Worm (Caenorhabditis elegans): ENCODE results near the gene oig-5.

The oig-5 gene

DNA sequence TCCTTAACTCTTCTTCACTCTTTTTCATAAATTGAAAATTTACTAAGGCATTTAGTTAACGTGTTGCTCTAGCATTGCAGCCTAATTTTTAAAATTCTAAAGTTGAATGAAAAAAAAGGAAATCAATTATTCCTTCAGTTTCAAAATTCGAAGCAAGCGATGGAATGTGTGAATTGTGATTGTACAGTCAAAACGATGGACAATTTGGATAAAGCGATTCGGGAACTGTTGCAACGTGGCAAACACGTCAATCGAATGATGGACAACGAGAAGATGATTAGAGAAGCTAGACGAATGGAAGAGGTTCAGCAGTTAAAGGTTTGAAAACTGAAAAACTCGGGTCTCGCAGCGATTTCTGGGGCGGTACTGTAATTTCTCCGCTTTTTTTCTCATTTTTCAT, 7.8 kb upstream of the oig-5 start, which contains the start of gene Y57G11C.14 (continued):
- TF ChIP-seq lir-1 (GFP tag; conservative IDR thresholded peaks at IDR 0.05), result no peak
- TF ChIP-seq attf-3 (GFP tag; conservative IDR thresholded peaks at IDR 0.05), result no peak
- no peak for TF ChIP-seq K11D2.4 (GFP tag; IDR thresholded peaks at IDR 0.05)
- no peak for TF ChIP-seq lin-26 (GFP tag; IDR thresholded peaks at IDR 0.05)
- TF ChIP-seq ztf-28 (GFP tag; IDR thresholded peaks at IDR 0.05), result no peak

ce11 chrIV:14800931-14801330, 6.1 kb upstream of the oig-5 start:
- TF ChIP-seq mel-28 (tag; optimal IDR thresholded peaks at IDR 0.05; ENCODE audit: borderline replicate concordance) (no peak), ztf-18 (tag; optimal IDR thresholded peaks at IDR 0.05) (no peak), mes-4 (tag; optimal IDR thresholded peaks at IDR 0.05) (no peak), dox-1 (GFP tag; IDR thresholded peaks at IDR 0.05) (no peak), T26A5.8 (tag; optimal IDR thresholded peaks at IDR 0.05) (no peak), pbrm-1 (GFP tag; IDR thresholded peaks at IDR 0.05) (no peak), F37B4.10 (GFP tag; IDR thresholded peaks at IDR 0.05) (no peak), efl-1 (GFP tag; optimal IDR thresholded peaks at IDR 0.05) (no peak), ccch-3 (GFP tag; optimal IDR thresholded peaks at IDR 0.05) (no peak), snpc-1.1 (tag; optimal IDR thresholded peaks at IDR 0.05; ENCODE audit: insufficient read depth) (no peak), D2030.7 (GFP tag; IDR thresholded peaks at IDR 0.05) (no peak), Y79H2A.3 (GFP tag; conservative IDR thresholded peaks at IDR 0.05) (no peak), F10E7.11 (tag; optimal IDR thresholded peaks at IDR 0.05) (no peak), let-526 (GFP tag; IDR thresholded peaks at IDR 0.05) (no peak), F22D6.2 (tag; optimal IDR thresholded peaks at IDR 0.05) (no peak), ceh-27 (GFP tag; optimal IDR thresholded peaks at IDR 0.05) (no peak), dpff-1 (tag; optimal IDR thresholded peaks at IDR 0.05) (no peak), F23B12.7 (tag; optimal IDR thresholded peaks at IDR 0.05; ENCODE audit: insufficient read depth) (no peak), Y67H2A.10 (GFP tag; conservative IDR thresholded peaks at IDR 0.05) (no peak), bed-1 (GFP tag; IDR thresholded peaks at IDR 0.05) (no peak)

ce11 chrIV:14802316-14802715, 4.7 kb upstream of the oig-5 start, which contains the start of gene Y57G11C.1142:
Gene Y57G11C.1142 (plus strand): TSS chrIV:14802616.
- TF ChIP-seq ets-4 (GFP tag; optimal IDR thresholded peaks at IDR 0.05), result no peak
- no peak for TF ChIP-seq sea-2 (GFP tag; IDR thresholded peaks at IDR 0.05)
- no peak for TF ChIP-seq F49E8.2 (tag; optimal IDR thresholded peaks at IDR 0.05; ENCODE audit: insufficient read depth)
- TF ChIP-seq him-1 (tag; optimal IDR thresholded peaks at IDR 0.05), result no peak
- no peak for TF ChIP-seq cebp-2 (GFP tag; IDR thresholded peaks at IDR 0.05)
- TF ChIP-seq attf-6 (GFP tag; IDR thresholded peaks at IDR 0.05), result no peak
- no peak for TF ChIP-seq lin-40 (tag; optimal IDR thresholded peaks at IDR 0.05)
- TF ChIP-seq egl-44 (GFP tag; IDR thresholded peaks at IDR 0.05), result no peak
- no peak for TF ChIP-seq akir-1 (GFP tag; optimal IDR thresholded peaks at IDR 0.05)
- TF ChIP-seq F39B2.1 (GFP tag; IDR thresholded peaks at IDR 0.05), result no peak
- TF ChIP-seq die-1 (tag; optimal IDR thresholded peaks at IDR 0.05), result no peak
- no peak for TF ChIP-seq aptf-3 (GFP tag; IDR thresholded peaks at IDR 0.05)
- TF ChIP-seq dox-1 (GFP tag; IDR thresholded peaks at IDR 0.05), result no peak
- TF ChIP-seq ztf-28 (GFP tag; IDR thresholded peaks at IDR 0.05), result no peak
- TF ChIP-seq Y95B8A.8 (GFP tag; IDR thresholded peaks at IDR 0.05), result no peak
- TF ChIP-seq C06A6.2 (GFP tag; conservative IDR thresholded peaks at IDR 0.05), result no peak
- TF ChIP-seq athp-1 (tag; optimal IDR thresholded peaks at IDR 0.05), result no peak
- no peak for TF ChIP-seq F52B5.7 (tag; optimal IDR thresholded peaks at IDR 0.05)
- no peak for TF ChIP-seq efl-1 (GFP tag; optimal IDR thresholded peaks at IDR 0.05)
- TF ChIP-seq Y53G8AR.9 (GFP tag; conservative IDR thresholded peaks at IDR 0.05), result no peak
